Worm (Caenorhabditis elegans): ENCODE data around the gene T02C12.5.

Gene T02C12.5

DNA sequence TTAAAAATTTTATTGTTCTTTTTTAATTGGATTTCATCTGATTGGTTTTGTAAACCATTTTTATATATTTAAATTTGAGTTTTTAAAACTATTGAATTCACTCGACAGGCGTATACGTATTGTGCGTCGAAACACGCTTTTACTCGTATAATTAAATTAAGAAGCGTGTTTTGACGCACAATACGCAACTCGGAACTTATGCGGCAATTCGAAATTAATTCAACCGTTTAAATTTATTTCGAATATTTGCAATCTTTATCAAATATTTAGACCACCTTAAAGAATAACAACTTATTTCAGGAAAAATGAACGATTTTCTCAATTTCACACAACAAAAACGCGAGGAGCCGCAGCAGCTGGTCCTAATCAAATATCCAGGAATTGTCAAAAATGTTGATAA, 6.1 kb downstream of the T02C12.5 start, which contains the start of gene tftc-5:
Gene tftc-5 (plus strand): TSS at position 301 of the 400 bp plus-strand sequence.
- TF ChIP-seq daf-12 (tag; optimal IDR thresholded peaks at IDR 0.05) (no peak), pqm-1 (tag; optimal IDR thresholded peaks at IDR 0.05) (no peak), ZK546.5 (tag; optimal IDR thresholded peaks at IDR 0.05) (no peak), zag-1 (tag; optimal IDR thresholded peaks at IDR 0.05) (no peak), sea-2 (GFP tag; optimal IDR thresholded peaks at IDR 0.05) (no peak), elt-2 (tag; optimal IDR thresholded peaks at IDR 0.05) (no peak), lin-39 (tag; optimal IDR thresholded peaks at IDR 0.05) (no peak), ama-1 (optimal IDR thresholded peaks at IDR 0.05) (no peak)

DNA sequence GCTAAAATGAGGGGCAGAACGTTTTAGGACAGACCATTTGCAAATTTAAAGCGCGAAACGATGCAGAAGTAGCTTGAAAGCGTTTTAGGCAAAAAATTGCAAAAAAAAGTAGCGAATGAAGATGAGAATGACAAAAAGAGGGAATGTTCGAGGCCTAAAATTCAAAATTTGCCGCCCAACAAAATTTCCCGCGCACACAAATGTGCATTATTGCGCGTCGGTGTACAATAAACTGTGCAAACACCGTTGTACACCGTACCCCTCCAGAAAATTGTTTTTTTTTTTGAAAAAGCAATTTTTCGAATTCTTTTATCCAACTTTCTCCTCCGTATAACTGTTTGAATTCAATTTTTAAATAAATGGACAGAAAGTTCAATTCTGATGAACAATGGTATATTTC, 8.2 kb downstream of the T02C12.5 start, which contains the start of gene snpc-3.4:
Gene snpc-3.4 (plus strand): TSS at position 237 of the 400 bp plus-strand sequence.
- TF ChIP-seq nhr-12 (tag; optimal IDR thresholded peaks at IDR 0.05) (no peak), unc-62 (GFP tag; optimal IDR thresholded peaks at IDR 0.05) (no peak), tbx-2 (tag; optimal IDR thresholded peaks at IDR 0.05) (no peak), ceh-28 (tag; optimal IDR thresholded peaks at IDR 0.05) (no peak), ceh-82 (tag; optimal IDR thresholded peaks at IDR 0.05) (no peak), fkh-2 (tag; optimal IDR thresholded peaks at IDR 0.05) (no peak), hmg-11 (tag; optimal IDR thresholded peaks at IDR 0.05) (peak; percentile 41), R02D3.7 (tag; optimal IDR thresholded peaks at IDR 0.05) (no peak), snpc-4 (tag; optimal IDR thresholded peaks at IDR 0.05) (peak; percentile 53), mdl-1 (tag; optimal IDR thresholded peaks at IDR 0.05) (no peak), nhr-77 (tag; optimal IDR thresholded peaks at IDR 0.05) (no peak), aly-2 (tag; optimal IDR thresholded peaks at IDR 0.05) (no peak), nhr-23 (tag; optimal IDR thresholded peaks at IDR 0.05) (peak; percentile 57), skn-1 (tag; optimal IDR thresholded peaks at IDR 0.05) (peak; percentile 42), ama-1 (optimal IDR thresholded peaks at IDR 0.05) (no peak), egl-27 (tag; optimal IDR thresholded peaks at IDR 0.05) (no peak), nhr-237 (tag; optimal IDR thresholded peaks at IDR 0.05) (no peak), ceh-9 (tag; optimal IDR thresholded peaks at IDR 0.05) (no peak), lsy-12 (tag; optimal IDR thresholded peaks at IDR 0.05) (no peak), pha-4 (tag; optimal IDR thresholded peaks at IDR 0.05) (peak; percentile 89), lin-15B (tag; optimal IDR thresholded peaks at IDR 0.05) (peak; percentile 76), ZK546.5 (tag; optimal IDR thresholded peaks at IDR 0.05) (no peak), nhr-43 (tag; optimal IDR thresholded peaks at IDR 0.05; ENCODE audit: poor library complexity, severe bottlenecking) (peak; percentile 16), nhr-25 (tag; optimal IDR thresholded peaks at IDR 0.05) (peak; percentile 68), nhr-76 (tag; optimal IDR thresholded peaks at IDR 0.05) (no peak), ztf-4 (tag; optimal IDR thresholded peaks at IDR 0.05) (no peak), jun-1 (tag; optimal IDR thresholded peaks at IDR 0.05) (no peak), elt-3 (tag; optimal IDR thresholded peaks at IDR 0.05) (no peak), mml-1 (tag; optimal IDR thresholded peaks at IDR 0.05) (no peak), pqm-1 (tag; optimal IDR thresholded peaks at IDR 0.05) (no peak), sea-2 (GFP tag; optimal IDR thresholded peaks at IDR 0.05) (no peak), eor-1 (tag; optimal IDR thresholded peaks at IDR 0.05) (no peak), daf-12 (tag; optimal IDR thresholded peaks at IDR 0.05) (no peak), ceh-16 (tag; optimal IDR thresholded peaks at IDR 0.05) (no peak), lin-39 (tag; optimal IDR thresholded peaks at IDR 0.05) (peak; percentile 74), elt-2 (tag; optimal IDR thresholded peaks at IDR 0.05) (no peak), egl-5 (tag; optimal IDR thresholded peaks at IDR 0.05) (no peak), unc-39 (tag; optimal IDR thresholded peaks at IDR 0.05) (no peak), zag-1 (tag; optimal IDR thresholded peaks at IDR 0.05) (no peak), fos-1 (tag; optimal IDR thresholded peaks at IDR 0.05) (no peak), fkh-10 (GFP tag; optimal IDR thresholded peaks at IDR 0.05) (no peak), elt-1 (tag; optimal IDR thresholded peaks at IDR 0.05) (no peak), nfya-1 (tag; optimal IDR thresholded peaks at IDR 0.05; ENCODE audit: insufficient read depth) (peak; percentile 92), ztf-11 (tag; optimal IDR thresholded peaks at IDR 0.05) (no peak), nhr-11 (tag; optimal IDR thresholded peaks at IDR 0.05) (no peak), nhr-67 (tag; optimal IDR thresholded peaks at IDR 0.05) (no peak), nhr-28 (tag; optimal IDR thresholded peaks at IDR 0.05) (no peak)
